Worm (Caenorhabditis elegans): Measurements from ENCODE around the gene frpr-13.

ce11 chrV:8938445-8938844 lies 39.6 kb downstream of the frpr-13 start:
- no peak for TF ChIP-seq unc-62 (GFP tag; optimal IDR thresholded peaks at IDR 0.05)
- no peak for TF ChIP-seq hlh-26 (GFP tag; conservative IDR thresholded peaks at IDR 0.05)
- no peak for TF ChIP-seq rcor-1 (GFP tag; IDR thresholded peaks at IDR 0.05)
- no peak for TF ChIP-seq ceh-58 (GFP tag; IDR thresholded peaks at IDR 0.05)
- TF ChIP-seq dpl-1 (GFP tag; optimal IDR thresholded peaks at IDR 0.05) = no peak
- no peak for TF ChIP-seq attf-5 (GFP tag; optimal IDR thresholded peaks at IDR 0.05)
- TF ChIP-seq snpc-4 (GFP tag; optimal IDR thresholded peaks at IDR 0.05) = no peak
- no peak for TF ChIP-seq snpc-4 (tag; optimal IDR thresholded peaks at IDR 0.05)
- TF ChIP-seq madf-10 (tag; optimal IDR thresholded peaks at IDR 0.05) = no peak
- no peak for TF ChIP-seq xnd-1 (tag; optimal IDR thresholded peaks at IDR 0.05)
- no peak for TF ChIP-seq nfya-2 (GFP tag; IDR thresholded peaks at IDR 0.05)
- TF ChIP-seq pha-4 (tag; optimal IDR thresholded peaks at IDR 0.05) = no peak
- TF ChIP-seq fkh-3 (tag; optimal IDR thresholded peaks at IDR 0.05) = no peak
- TF ChIP-seq ama-1 (optimal IDR thresholded peaks at IDR 0.05) = peak; percentile 11
- TF ChIP-seq ama-1 (GFP tag; optimal IDR thresholded peaks at IDR 0.05) = no peak

Measured in whole organism, young adult.